Fruit fly (Drosophila melanogaster) whole organism, larva: ENCODE measurements around the gene CG10657.

ENCODE experiments used
- noc ChIP-seq: fragments of 200-800 bp; sonication (Bioruptor generic); optimal IDR thresholded peaks from 3 replicates; lab custom pipeline; 2019; ENCODE audit warnings: missing biosample characterization, mild to moderate bottlenecking, missing genetic modification characterization, moderate library complexity

Gene CG10657

dm6 chr3L:12470509-12470908 is 26.5 kb downstream of the CG10657 start:
- no peak for TF ChIP-seq noc (tag; lab: Kevin White, UChicago)

- TF ChIP-seq noc (tag; lab: Kevin White, UChicago) = no peak
These were observed 27.3 kb downstream of the CG10657 start, which contains the start of gene CG32102 for dm6 chr3L:12469684-12470083. CG32102 (minus strand) TSS chr3L:12469784.

- TF ChIP-seq noc (tag; lab: Kevin White, UChicago) = no peak
These were observed 29.0 kb downstream of the CG10657 start, which contains the start of gene eyg for dm6 chr3L:12468016-12468415. eyg (minus strand) TSS chr3L:12468021.

dm6 chr3L:12465229-12465628 is 31.8 kb downstream of the CG10657 start:
- TF ChIP-seq noc (tag; lab: Kevin White, UChicago) = no peak

- no peak for TF ChIP-seq noc (tag; lab: Kevin White, UChicago)
These were observed 33.4 kb downstream of the CG10657 start for dm6 chr3L:12463580-12463979.

dm6 chr3L:12461953-12462352 is 35.1 kb downstream of the CG10657 start:
- TF ChIP-seq noc (tag; lab: Kevin White, UChicago) = peak; percentile 14

- TF ChIP-seq noc (tag; lab: Kevin White, UChicago) = peak; percentile 70
These were observed 39.9 kb downstream of the CG10657 start for dm6 chr3L:12456916-12457662.

- no peak for TF ChIP-seq noc (tag; lab: Kevin White, UChicago)
These were observed 42.0 kb downstream of the CG10657 start for dm6 chr3L:12455034-12455433.

- no peak for TF ChIP-seq noc (tag; lab: Kevin White, UChicago)
These were observed 43.5 kb downstream of the CG10657 start for dm6 chr3L:12453529-12453928.

- TF ChIP-seq noc (tag; lab: Kevin White, UChicago) = no peak
These were observed 49.5 kb downstream of the CG10657 start for dm6 chr3L:12447501-12447900.

dm6 chr3L:12447081-12447480 is 49.9 kb downstream of the CG10657 start:
- no peak for TF ChIP-seq noc (tag; lab: Kevin White, UChicago)

- no peak for TF ChIP-seq noc (tag; lab: Kevin White, UChicago)
These were observed 53.0 kb downstream of the CG10657 start for dm6 chr3L:12444040-12444439.

dm6 chr3L:12442593-12442992 is 54.4 kb downstream of the CG10657 start:
- TF ChIP-seq noc (tag; lab: Kevin White, UChicago) = no peak
